Worm (Caenorhabditis elegans): ENCODE data around the gene ddx-46.

The ddx-46 gene

ce11 chrIV:1260474-1260873, 49.0 kb downstream of the ddx-46 start:
- TF ChIP-seq F13C5.2 (tag; optimal IDR thresholded peaks at IDR 0.05) (no peak), flt-1 (GFP tag; IDR thresholded peaks at IDR 0.05) (no peak), B0310.2 (tag; optimal IDR thresholded peaks at IDR 0.05) (no peak), sea-1 (GFP tag; conservative IDR thresholded peaks at IDR 0.05) (no peak)

ce11 chrIV:1256723-1257122, 52.7 kb downstream of the ddx-46 start, which contains the start of gene clec-168:
Gene clec-168 (plus strand): TSS chrIV:1256969.
- TF ChIP-seq pes-1 (GFP tag; IDR thresholded peaks at IDR 0.05) (no peak), F13C5.2 (tag; optimal IDR thresholded peaks at IDR 0.05) (no peak), B0310.2 (tag; optimal IDR thresholded peaks at IDR 0.05) (no peak), ets-7 (tag; optimal IDR thresholded peaks at IDR 0.05) (no peak), sea-1 (GFP tag; conservative IDR thresholded peaks at IDR 0.05) (no peak), tbx-11 (GFP tag; IDR thresholded peaks at IDR 0.05) (no peak), ceh-36 (tag; optimal IDR thresholded peaks at IDR 0.05) (no peak), tbx-37 (GFP tag; conservative IDR thresholded peaks at IDR 0.05) (no peak), scrt-1 (GFP tag; IDR thresholded peaks at IDR 0.05) (no peak), hnd-1 (tag; optimal IDR thresholded peaks at IDR 0.05) (no peak), tra-4 (tag; optimal IDR thresholded peaks at IDR 0.05) (no peak), flt-1 (GFP tag; IDR thresholded peaks at IDR 0.05) (no peak), hmg-4 (GFP tag; optimal IDR thresholded peaks at IDR 0.05) (no peak), aly-1 (tag; optimal IDR thresholded peaks at IDR 0.05) (no peak), hmbx-1 (tag; optimal IDR thresholded peaks at IDR 0.05) (no peak), ama-1 (optimal IDR thresholded peaks at IDR 0.05) (no peak), ceh-13 (GFP tag; optimal IDR thresholded peaks at IDR 0.05) (no peak)

- TF ChIP-seq aly-1 (tag; optimal IDR thresholded peaks at IDR 0.05), result no peak
- TF ChIP-seq B0310.2 (tag; optimal IDR thresholded peaks at IDR 0.05), result no peak
- TF ChIP-seq hmbx-1 (tag; optimal IDR thresholded peaks at IDR 0.05), result no peak
- no peak for TF ChIP-seq tbx-37 (GFP tag; conservative IDR thresholded peaks at IDR 0.05)
- TF ChIP-seq hmg-4 (GFP tag; optimal IDR thresholded peaks at IDR 0.05), result no peak
These were observed 53.8 kb downstream of the ddx-46 start, which contains the start of gene clec-167 for ce11 chrIV:1255632-1256031. Gene clec-167 (minus strand): TSS chrIV:1255732.

- TF ChIP-seq sea-1 (GFP tag; conservative IDR thresholded peaks at IDR 0.05) (no peak), F13C5.2 (tag; optimal IDR thresholded peaks at IDR 0.05) (no peak), ama-1 (optimal IDR thresholded peaks at IDR 0.05) (no peak), tbx-37 (GFP tag; conservative IDR thresholded peaks at IDR 0.05) (no peak), hmbx-1 (tag; optimal IDR thresholded peaks at IDR 0.05) (no peak), hmg-4 (GFP tag; optimal IDR thresholded peaks at IDR 0.05) (no peak), flt-1 (GFP tag; IDR thresholded peaks at IDR 0.05) (no peak), tra-4 (tag; optimal IDR thresholded peaks at IDR 0.05) (no peak)
These were observed 58.1 kb downstream of the ddx-46 start, which contains the start of the genes clec-166 and F38A1.6 for ce11 chrIV:1251242-1251911. Gene clec-166 (minus strand): TSS chrIV:1251342. Gene F38A1.6 (plus strand): TSS chrIV:1251861.

Data from whole organism, early embryonic.